Fruit fly (Drosophila melanogaster) whole organism, adult: Measurements from ENCODE around the gene Surf1.
A peak's percentile ranks its signal among the peaks of the same experiment; 100 is the strongest.

ENCODE experiments used
- CG11617 ChIP-seq: fragments of 200-800 bp; sonication (Bioruptor generic); optimal IDR thresholded peaks from 2 replicates; lab custom pipeline; 2017; ENCODE audit warnings: mild to moderate bottlenecking, missing biosample characterization, missing genetic modification reagents, missing genetic modification characterization
- CG12768 ChIP-seq: fragments of 200-800 bp; sonication (Bioruptor generic); optimal IDR thresholded peaks from 2 replicates; lab custom pipeline; 2017; ENCODE audit warnings: missing biosample characterization, missing genetic modification characterization, mild to moderate bottlenecking, moderate library complexity, missing genetic modification reagents
- CG14711 ChIP-seq: fragments of 200-800 bp; sonication (Bioruptor generic); optimal IDR thresholded peaks from 2 replicates; lab custom pipeline; 2018; ENCODE audit warnings: missing biosample characterization, mild to moderate bottlenecking, missing genetic modification characterization, moderate library complexity
- CG1620 ChIP-seq: fragments of 200-800 bp; sonication (Bioruptor generic); optimal IDR thresholded peaks from 2 replicates; lab custom pipeline; 2016; ENCODE audit warnings: missing biosample characterization, missing genetic modification characterization
- CG33017 ChIP-seq: fragments of 200-800 bp; sonication (Bioruptor generic); optimal IDR thresholded peaks from 2 replicates; lab custom pipeline; 2018; ENCODE audit warnings: missing biosample characterization, mild to moderate bottlenecking, missing genetic modification characterization, moderate library complexity
- CG5204 ChIP-seq: fragments of 200-800 bp; sonication (Bioruptor generic); optimal IDR thresholded peaks from 2 replicates; lab custom pipeline; 2016; ENCODE audit warnings: missing biosample characterization, missing genetic modification characterization
- CG7045 ChIP-seq: fragments of 200-800 bp; sonication (Bioruptor generic); optimal IDR thresholded peaks from 2 replicates; lab custom pipeline; 2017; ENCODE audit warnings: missing biosample characterization, mild to moderate bottlenecking, missing genetic modification characterization
- CG7101 ChIP-seq: fragments of 200-800 bp; sonication (Bioruptor generic); optimal IDR thresholded peaks from 2 replicates; lab custom pipeline; 2018; ENCODE audit warnings: missing biosample characterization, mild to moderate bottlenecking, missing genetic modification characterization, moderate library complexity
- Clk ChIP-seq: fragments of 200-800 bp; sonication (Bioruptor generic); optimal IDR thresholded peaks from 2 replicates; lab custom pipeline; 2017; ENCODE audit warnings: missing biosample characterization, missing genetic modification characterization
- Crg-1 ChIP-seq: fragments of 200-800 bp; sonication (Bioruptor generic); optimal IDR thresholded peaks from 2 replicates; lab custom pipeline; 2016; ENCODE audit warnings: missing biosample characterization, missing genetic modification characterization
- Hr96 ChIP-seq: fragments of 200-800 bp; sonication (Bioruptor generic); optimal IDR thresholded peaks from 2 replicates; lab custom pipeline; 2016; ENCODE audit warnings: missing biosample characterization, missing genetic modification characterization
- Mnt ChIP-seq: fragments of 200-800 bp; sonication (Bioruptor generic); optimal IDR thresholded peaks from 2 replicates; lab custom pipeline; 2016; ENCODE audit warnings: missing biosample characterization, mild to moderate bottlenecking, missing genetic modification characterization
- bab1 ChIP-seq: fragments of 200-800 bp; sonication (Bioruptor generic); optimal IDR thresholded peaks from 3 replicates; lab custom pipeline; 2019; ENCODE audit warnings: missing biosample characterization, mild to moderate bottlenecking, missing genetic modification characterization, moderate library complexity
- cic ChIP-seq: fragments of 200-800 bp; sonication (Bioruptor generic); optimal IDR thresholded peaks from 2 replicates; lab custom pipeline; 2017; ENCODE audit warnings: missing biosample characterization, mild to moderate bottlenecking, missing genetic modification characterization, moderate library complexity
- cnc ChIP-seq, 2 experiments: fragments of >200 bp; optimal IDR thresholded peaks; 2 replicates each; lab custom pipeline; 2017
- kay ChIP-seq: fragments of 200-800 bp; sonication (Bioruptor generic); peaks from one replicate; lab custom pipeline; 2016; ENCODE audit warnings: missing biosample characterization, missing genetic modification characterization, borderline replicate concordance
- ovo ChIP-seq: fragments of 200-800 bp; sonication (Bioruptor generic); optimal IDR thresholded peaks from 2 replicates; lab custom pipeline; 2016; ENCODE audit warnings: missing biosample characterization, missing genetic modification characterization
- pad ChIP-seq: fragments of 200-800 bp; sonication (Bioruptor generic); optimal IDR thresholded peaks from 3 replicates; lab custom pipeline; 2017; ENCODE audit warnings: missing biosample characterization, missing genetic modification characterization, mild to moderate bottlenecking, moderate library complexity, missing genetic modification reagents
- tj ChIP-seq: fragments of 200-800 bp; sonication (Bioruptor generic); optimal IDR thresholded peaks from 3 replicates; lab custom pipeline; 2017; ENCODE audit warnings: missing biosample characterization, mild to moderate bottlenecking, missing genetic modification characterization, moderate library complexity
- toe ChIP-seq: fragments of 200-800 bp; sonication (Bioruptor generic); optimal IDR thresholded peaks from 2 replicates; lab custom pipeline; 2016; ENCODE audit warnings: missing biosample characterization, missing genetic modification characterization

Gene Surf1

dm6 chr3L:6999993-7000392 is 41.8 kb downstream of the Surf1 start:
- TF ChIP-seq bab1, result no peak

DNA sequence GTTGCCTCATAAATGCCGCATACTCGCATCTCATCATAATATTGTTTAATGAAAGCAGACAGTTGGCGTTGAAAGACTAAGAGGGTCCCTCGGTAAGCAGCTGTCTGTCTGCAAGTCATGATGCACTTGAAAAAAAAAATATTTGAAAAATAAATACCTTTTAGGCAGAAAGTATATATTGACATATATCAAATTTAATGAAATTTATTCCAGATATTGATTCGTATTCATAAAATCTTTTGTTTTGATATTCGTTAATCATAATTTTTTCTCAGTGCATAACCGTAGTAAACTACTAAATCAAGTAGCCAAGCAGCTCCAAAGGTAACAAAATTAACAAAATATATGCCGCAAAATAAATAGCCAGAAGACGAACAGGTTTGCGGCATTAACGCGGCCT is 43.7 kb downstream of the Surf1 start:
- TF ChIP-seq CG14711 (tag; lab: Kevin White, UChicago) (no peak), CG33017 (tag; lab: Kevin White, UChicago) (no peak), Hr96 (no peak), pad (no peak)

DNA sequence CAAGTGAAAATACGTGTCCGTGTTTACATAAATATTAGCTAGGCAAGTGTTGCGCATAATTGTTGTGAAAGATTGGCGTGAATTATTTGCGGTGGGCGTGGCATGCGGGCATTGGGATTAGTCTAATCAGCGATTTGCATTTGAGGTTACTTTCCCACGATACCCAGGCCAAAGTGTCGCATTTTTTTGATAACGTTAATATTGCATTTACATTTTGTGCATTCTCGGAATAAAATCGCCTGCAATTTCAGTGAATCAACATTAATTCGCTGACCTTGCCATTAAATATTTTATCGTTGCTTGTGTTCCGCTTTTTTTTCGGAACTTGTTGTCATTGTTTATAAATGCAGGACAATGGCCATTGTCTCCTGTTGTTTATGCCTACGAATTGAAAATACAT is 44.2 kb downstream of the Surf1 start:
- TF ChIP-seq ovo (GFP tag; lab: Kevin White, UChicago) (no peak), tj (GFP tag; lab: Kevin White, UChicago) (peak; percentile 81)

DNA sequence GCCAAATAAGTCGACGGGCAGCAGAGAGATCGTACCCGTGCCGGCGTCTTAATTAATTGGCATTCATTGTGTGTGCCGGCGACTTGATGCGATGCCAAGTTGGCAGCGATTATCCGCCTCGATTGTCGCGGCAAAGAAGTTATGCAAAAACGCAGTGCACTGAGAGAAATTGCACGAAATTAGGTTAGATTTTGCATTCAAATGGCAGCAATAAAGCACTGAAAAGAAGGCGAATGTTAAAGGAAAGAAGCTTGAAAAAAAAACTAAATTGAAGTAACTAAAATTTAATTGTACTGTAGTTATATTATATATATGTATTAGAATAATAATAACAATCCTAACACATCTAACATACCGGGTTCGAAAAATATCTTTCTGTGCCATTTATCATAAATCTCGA is 45.0 kb downstream of the Surf1 start:
- TF ChIP-seq Crg-1 (no peak), kay (GFP tag; lab: Kevin White, UChicago) (no peak), toe (no peak), bab1 (no peak), Hr96 (no peak), ovo (GFP tag; lab: Kevin White, UChicago) (no peak), CG7045 (GFP tag; lab: Kevin White, UChicago) (no peak), cic (GFP tag; lab: Kevin White, UChicago) (no peak), CG1620 (no peak), CG14711 (tag; lab: Kevin White, UChicago) (no peak), cnc (optimal IDR thresholded peaks at IDR 0.05; lab: Kevin White, UChicago) (no peak), CG12768 (GFP tag; lab: Kevin White, UChicago) (no peak), Mnt (GFP tag; lab: Kevin White, UChicago) (no peak), tj (GFP tag; lab: Kevin White, UChicago) (no peak), CG33017 (tag; lab: Kevin White, UChicago) (no peak), CG5204 (GFP tag; lab: Kevin White, UChicago) (no peak), pad (no peak), CG11617 (GFP tag; lab: Kevin White, UChicago) (no peak), Clk (GFP tag; lab: Kevin White, UChicago) (no peak), CG7101 (tag; lab: Kevin White, UChicago) (no peak)

DNA sequence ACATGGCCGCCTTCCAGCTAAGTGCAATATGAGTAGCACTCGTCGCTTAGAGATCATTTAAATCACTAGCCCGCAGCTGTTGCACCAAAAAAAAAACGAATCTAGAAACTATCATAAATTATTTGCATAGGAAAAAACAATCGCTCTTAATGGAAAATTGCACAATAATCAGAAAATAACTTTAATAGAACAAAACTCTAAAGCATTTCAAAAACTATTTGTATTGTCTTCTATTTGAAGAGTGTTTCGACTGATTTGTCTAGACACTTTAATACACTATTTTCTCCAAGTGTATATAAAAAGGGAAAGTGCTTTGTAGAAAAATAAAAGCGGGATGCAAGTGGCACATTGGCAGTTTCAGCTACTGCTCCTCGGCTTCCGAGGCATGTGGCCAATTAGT is 48.3 kb downstream of the Surf1 start:
- TF ChIP-seq CG11617 (GFP tag; lab: Kevin White, UChicago) (no peak), Crg-1 (no peak), CG7045 (GFP tag; lab: Kevin White, UChicago) (no peak), CG14711 (tag; lab: Kevin White, UChicago) (no peak), kay (GFP tag; lab: Kevin White, UChicago) (no peak), pad (no peak), Clk (GFP tag; lab: Kevin White, UChicago) (no peak), CG1620 (no peak), CG12768 (GFP tag; lab: Kevin White, UChicago) (no peak), tj (GFP tag; lab: Kevin White, UChicago) (no peak), cic (GFP tag; lab: Kevin White, UChicago) (no peak), CG5204 (GFP tag; lab: Kevin White, UChicago) (no peak), CG7101 (tag; lab: Kevin White, UChicago) (no peak), cnc (optimal IDR thresholded peaks at IDR 0.05; lab: Kevin White, UChicago) (no peak), Mnt (GFP tag; lab: Kevin White, UChicago) (no peak)

dm6 chr3L:7008351-7008750 is 50.2 kb downstream of the Surf1 start:
- TF ChIP-seq CG7101 (tag; lab: Kevin White, UChicago) (no peak), bab1 (peak; percentile 47)
